Fruit fly (Drosophila melanogaster): Measurements from ENCODE around the gene dnk.
A peak's percentile ranks its signal among the peaks of the same experiment; 100 is the strongest.

The dnk gene

dm6 chr3R:18997388-18998287 is 16.8 kb downstream of the dnk start (continued):
- TF ChIP-seq ERR (GFP tag; optimal IDR thresholded peaks at IDR 0.05) (no peak), gcm (GFP tag; optimal IDR thresholded peaks at IDR 0.05) (peak; percentile 92), Fer1 (GFP tag; optimal IDR thresholded peaks at IDR 0.05) (peak; percentile 30), CG15011 (GFP tag; optimal IDR thresholded peaks at IDR 0.05) (peak; percentile 53), CG17328 (GFP tag; IDR thresholded peaks at IDR 0.05) (peak; percentile 85), shn (GFP tag; optimal IDR thresholded peaks at IDR 0.05) (peak; percentile 42), br (optimal IDR thresholded peaks at IDR 0.05) (no peak), D19B (GFP tag; optimal IDR thresholded peaks at IDR 0.05) (no peak), Lhr (GFP tag; optimal IDR thresholded peaks at IDR 0.05) (peak; percentile 94), Hand (GFP tag; optimal IDR thresholded peaks at IDR 0.05) (no peak), org-1 (GFP tag; optimal IDR thresholded peaks at IDR 0.05) (peak; percentile 88), Bgb (GFP tag; IDR thresholded peaks at IDR 0.05; ENCODE audit: partially characterized antibody) (no peak), CG14014 (GFP tag; IDR thresholded peaks at IDR 0.05) (peak; percentile 54; the same call in 1 of the 2 replicates), CG5180 (GFP tag; optimal IDR thresholded peaks at IDR 0.05) (peak; percentile 68), H2.0 (GFP tag; IDR thresholded peaks at IDR 0.05) (no peak), CG8478 (optimal IDR thresholded peaks at IDR 0.05) (no peak), mirr (GFP tag; optimal IDR thresholded peaks at IDR 0.05) (no peak), CG1233 (GFP tag; optimal IDR thresholded peaks at IDR 0.05) (peak; percentile 73), Nf-YB (GFP tag; optimal IDR thresholded peaks at IDR 0.05) (peak; percentile 76), CG6254 (GFP tag; optimal IDR thresholded peaks at IDR 0.05) (peak; percentile 78), pan (optimal IDR thresholded peaks at IDR 0.05) (no peak), pan (GFP tag; optimal IDR thresholded peaks at IDR 0.05 in 1 of 2, IDR thresholded peaks at IDR 0.05 in 1 of 2) (no peak), CG4707 (GFP tag; optimal IDR thresholded peaks at IDR 0.05) (peak; percentile 94), CG43689 (GFP tag; IDR thresholded peaks at IDR 0.05) (no peak), CTCF (GFP tag; optimal IDR thresholded peaks at IDR 0.05) (peak; percentile 45), Bteb2 (GFP tag; optimal IDR thresholded peaks at IDR 0.05) (peak; percentile 26), ftz-f1 (GFP tag; optimal IDR thresholded peaks at IDR 0.05) (no peak), CG13894 (tag; optimal IDR thresholded peaks at IDR 0.05) (no peak), CG6765 (GFP tag; optimal IDR thresholded peaks at IDR 0.05) (no peak), NC2β (GFP tag; optimal IDR thresholded peaks at IDR 0.05) (peak; percentile 77), Scr (GFP tag; IDR thresholded peaks at IDR 0.05; ENCODE audit: partially characterized antibody) (no peak), Hey (tag; optimal IDR thresholded peaks at IDR 0.05) (peak; percentile 73), CG2202 (tag; optimal IDR thresholded peaks at IDR 0.05) (peak; percentile 99), CG7357 (GFP tag; IDR thresholded peaks at IDR 0.05) (no peak), Dp (GFP tag; optimal IDR thresholded peaks at IDR 0.05) (no peak), lov (optimal IDR thresholded peaks at IDR 0.05) (no peak), lov (GFP tag; IDR thresholded peaks at IDR 0.05) (peak; percentile 81; the same call in 2 of the 3 replicates), trh (GFP tag; optimal IDR thresholded peaks at IDR 0.05) (no peak), dmrt99B (tag; optimal IDR thresholded peaks at IDR 0.05) (peak; percentile 62), stc (GFP tag; IDR thresholded peaks at IDR 0.05) (peak; percentile 79; the same call in 1 of the 2 replicates), ci (GFP tag; IDR thresholded peaks at IDR 0.05) (peak; percentile 96), CG1792 (GFP tag; optimal IDR thresholded peaks at IDR 0.05) (no peak), CG2116 (GFP tag; optimal IDR thresholded peaks at IDR 0.05) (peak; percentile 76), caup (GFP tag; optimal IDR thresholded peaks at IDR 0.05; ENCODE audit: severe bottlenecking) (peak; percentile 10), Doc2 (GFP tag; IDR thresholded peaks at IDR 0.05) (no peak), Atf3 (GFP tag; optimal IDR thresholded peaks at IDR 0.05) (peak; percentile 54), zf30C (GFP tag; optimal IDR thresholded peaks at IDR 0.05) (no peak), ewg (GFP tag; optimal IDR thresholded peaks at IDR 0.05) (peak; percentile 80), Med (GFP tag) (peak; percentile 79), jumu (GFP tag; optimal IDR thresholded peaks at IDR 0.05) (no peak)

Measured in whole organism, embryonic.